Fruit fly (Drosophila melanogaster) whole organism, embryonic: Measurements from ENCODE around the gene CG32440.

Experiments used
- Abd-B ChIP-seq: fragments of 200-800 bp; sonication (Bioruptor generic); optimal IDR thresholded peaks from 2 replicates; lab custom pipeline; 2018; ENCODE audit warnings: missing biosample characterization, mild to moderate bottlenecking, missing genetic modification characterization, moderate library complexity
- Asciz ChIP-seq: fragments of 200-800 bp; sonication (Bioruptor generic); optimal IDR thresholded peaks from 2 replicates; lab custom pipeline; 2017; ENCODE audit warnings: missing biosample characterization, mild to moderate bottlenecking, missing genetic modification characterization, missing genetic modification reagents
- CG10147 ChIP-seq: fragments of 200-800 bp; sonication (Bioruptor generic); optimal IDR thresholded peaks from 2 replicates; lab custom pipeline; 2019; ENCODE audit warnings: missing biosample characterization, mild to moderate bottlenecking, missing genetic modification characterization, moderate library complexity
- CG10321 ChIP-seq: fragments of 200-800 bp; sonication (Bioruptor generic); IDR thresholded peaks from 2 replicates; pipeline ENCODE4 v1.3.6; 2022; ENCODE audit warnings: missing biosample characterization, missing genetic modification characterization
- CG10654 ChIP-seq: fragments of 200-800 bp; sonication (Bioruptor generic); optimal IDR thresholded peaks from 2 replicates; lab custom pipeline; 2016; ENCODE audit warnings: missing biosample characterization, missing genetic modification characterization
- CG12391 ChIP-seq: fragments of 200-800 bp; sonication (Bioruptor generic); optimal IDR thresholded peaks from 3 replicates; lab custom pipeline; 2018; ENCODE audit warnings: missing biosample characterization, mild to moderate bottlenecking, missing genetic modification characterization, moderate library complexity
- CG15479 ChIP-seq: fragments of 200-800 bp; sonication (Bioruptor generic); optimal IDR thresholded peaks from 3 replicates; lab custom pipeline; 2019; ENCODE audit warnings: missing biosample characterization, mild to moderate bottlenecking, missing genetic modification characterization, moderate library complexity
- CG16779 ChIP-seq: fragments of 200-800 bp; sonication (Bioruptor generic); IDR thresholded peaks from 2 replicates; pipeline ENCODE4 v1.3.6; 2022; ENCODE audit warnings: missing biosample characterization, missing genetic modification characterization
- CG17612 ChIP-seq: fragments of 200-800 bp; sonication (Bioruptor generic); IDR thresholded peaks from 2 replicates; pipeline ENCODE4 v1.3.6; 2022; ENCODE audit warnings: missing biosample characterization, missing genetic modification characterization
- CG1792 ChIP-seq: fragments of 200-800 bp; sonication (Bioruptor generic); optimal IDR thresholded peaks from 2 replicates; lab custom pipeline; 2016; ENCODE audit warnings: missing biosample characterization, missing genetic modification characterization
- CG18262 ChIP-seq: fragments of 200-800 bp; optimal IDR thresholded peaks from 3 replicates; lab custom pipeline; 2019; ENCODE audit warnings: missing biosample characterization, mild to moderate bottlenecking, missing genetic modification characterization, moderate library complexity
- CG2712 ChIP-seq: fragments of 200-800 bp; optimal IDR thresholded peaks from 3 replicates; lab custom pipeline; 2019; ENCODE audit warnings: missing biosample characterization, mild to moderate bottlenecking, missing genetic modification characterization, moderate library complexity
- CG30020 ChIP-seq: fragments of 200-800 bp; optimal IDR thresholded peaks from 2 replicates; lab custom pipeline; 2019; ENCODE audit warnings: missing biosample characterization, mild to moderate bottlenecking, missing genetic modification characterization, moderate library complexity
- CG34376 ChIP-seq: fragments of 200-800 bp; sonication (Bioruptor generic); optimal IDR thresholded peaks from 2 replicates; lab custom pipeline; 2018; ENCODE audit warnings: missing biosample characterization, mild to moderate bottlenecking, missing genetic modification characterization
- CG4282 ChIP-seq: fragments of 200-800 bp; sonication (Bioruptor generic); optimal IDR thresholded peaks from 2 replicates; lab custom pipeline; 2016; ENCODE audit warnings: missing biosample characterization, missing genetic modification characterization
- CG4707 ChIP-seq: fragments of 200-800 bp; sonication (Bioruptor generic); optimal IDR thresholded peaks from 2 replicates; lab custom pipeline; 2018; ENCODE audit warnings: missing biosample characterization, mild to moderate bottlenecking, missing genetic modification characterization, moderate library complexity
- CG5953 ChIP-seq: fragments of 200-800 bp; sonication (Bioruptor generic); IDR thresholded peaks from 2 replicates; pipeline ENCODE4 v1.3.6; 2022; ENCODE audit warnings: missing biosample characterization, missing genetic modification characterization
- CG6175 ChIP-seq: fragments of 200-800 bp; sonication (Bioruptor generic); IDR thresholded peaks from 3 replicates; pipeline ENCODE4 v1.3.6; 2022; ENCODE audit warnings: missing biosample characterization, missing genetic modification characterization
- CG7357 ChIP-seq: fragments of 200-800 bp; sonication (Bioruptor generic); IDR thresholded peaks from 3 replicates; pipeline ENCODE4 v1.3.6; 2022; ENCODE audit warnings: missing biosample characterization, missing genetic modification characterization
- CG9437 ChIP-seq: fragments of 200-800 bp; sonication (Bioruptor generic); optimal IDR thresholded peaks from 2 replicates; lab custom pipeline; 2018; ENCODE audit warnings: missing biosample characterization, mild to moderate bottlenecking, missing genetic modification characterization
- D ChIP-seq, 2 experiments: fragments of 200-800 bp in 1 of 2; fragments of >200 bp in 1 of 2; sonication (Bioruptor generic) in 1 of 2; optimal IDR thresholded peaks; 2 replicates in 1 of 2; 3 replicates in 1 of 2; lab custom pipeline; 2017; ENCODE audit warnings: mild to moderate bottlenecking in 1 of 2, missing biosample characterization in 1 of 2, missing genetic modification characterization in 1 of 2, missing genetic modification reagents in 1 of 2
- Dbx ChIP-seq: fragments of 200-800 bp; sonication (Bioruptor generic); IDR thresholded peaks from 3 replicates; pipeline ENCODE4 v1.3.6; 2022; ENCODE audit warnings: missing biosample characterization, missing genetic modification characterization
- Gug ChIP-seq: fragments of 200-800 bp; sonication (Bioruptor generic); IDR thresholded peaks from 4 replicates; pipeline ENCODE4 v1.3.6; 2022; ENCODE audit warnings: missing biosample characterization, missing genetic modification characterization
- HLHmδ ChIP-seq: fragments of 200-800 bp; sonication (Bioruptor generic); optimal IDR thresholded peaks from 2 replicates; lab custom pipeline; 2018; ENCODE audit warnings: missing biosample characterization, mild to moderate bottlenecking, missing genetic modification characterization, moderate library complexity
- HmgZ ChIP-seq: fragments of 200-800 bp; sonication (Bioruptor generic); optimal IDR thresholded peaks from 2 replicates; lab custom pipeline; 2018; ENCODE audit warnings: missing biosample characterization, mild to moderate bottlenecking, missing genetic modification characterization
- Hr3 ChIP-seq: fragments of 200-800 bp; sonication (Bioruptor generic); optimal IDR thresholded peaks from 3 replicates; lab custom pipeline; 2016; ENCODE audit warnings: missing biosample characterization, missing genetic modification characterization
- NC2β ChIP-seq: fragments of 200-800 bp; sonication (Bioruptor generic); optimal IDR thresholded peaks from 2 replicates; lab custom pipeline; 2016; ENCODE audit warnings: missing biosample characterization, missing genetic modification characterization
- Optix ChIP-seq: fragments of 200-800 bp; sonication (Bioruptor generic); IDR thresholded peaks from 3 replicates; pipeline ENCODE4 v1.3.6; 2022; ENCODE audit warnings: missing biosample characterization, missing genetic modification characterization
- Rx ChIP-seq: fragments of 200-800 bp; sonication (Bioruptor generic); IDR thresholded peaks from 2 replicates; pipeline ENCODE4 v1.3.6; 2022; ENCODE audit warnings: missing biosample characterization, missing genetic modification characterization
- Tbp ChIP-seq: fragments of >200 bp; optimal IDR thresholded peaks from 2 replicates; lab custom pipeline; 2018; ENCODE audit warnings: missing biosample characterization, missing genetic modification characterization
- ash1 ChIP-seq: fragments of 200-800 bp; sonication (Bioruptor generic); optimal IDR thresholded peaks from 2 replicates; lab custom pipeline; 2018; ENCODE audit warnings: missing biosample characterization, mild to moderate bottlenecking, missing genetic modification characterization
- ato ChIP-seq: fragments of 200-800 bp; sonication (Bioruptor generic); IDR thresholded peaks from 2 replicates; pipeline ENCODE4 v1.3.6; 2022; ENCODE audit warnings: missing biosample characterization, missing genetic modification characterization; ENCODE audit not compliant: partially characterized antibody
- bcd ChIP-seq: fragments of 200-800 bp; sonication (Bioruptor generic); optimal IDR thresholded peaks from 2 replicates; lab custom pipeline; 2017; ENCODE audit warnings: missing biosample characterization, mild to moderate bottlenecking, missing genetic modification characterization
- btn ChIP-seq: fragments of 200-800 bp; sonication (Bioruptor generic); optimal IDR thresholded peaks from 2 replicates; lab custom pipeline; 2016; ENCODE audit warnings: missing biosample characterization, missing genetic modification characterization
- chn ChIP-seq: fragments of 200-800 bp; sonication (Bioruptor generic); optimal IDR thresholded peaks from 2 replicates; lab custom pipeline; 2016; ENCODE audit warnings: missing biosample characterization, missing genetic modification characterization
- hkb ChIP-seq, 2 experiments: fragments of 200-800 bp in 1 of 2; fragments of >200 bp in 1 of 2; sonication (Bioruptor generic) in 1 of 2; IDR thresholded peaks in 1 of 2; optimal IDR thresholded peaks in 1 of 2; 2 replicates each; pipeline versions ENCODE4 v1.3.6 to Lab custom; 2017 to 2022; ENCODE audit warnings: missing biosample characterization in 1 of 2, missing genetic modification characterization in 1 of 2
- jigr1 ChIP-seq: fragments of 200-800 bp; sonication (Bioruptor generic); IDR thresholded peaks from 3 replicates; pipeline ENCODE4 v1.3.6; 2022; ENCODE audit warnings: missing biosample characterization, missing genetic modification characterization
- kah ChIP-seq: fragments of 200-800 bp; sonication (Bioruptor generic); optimal IDR thresholded peaks from 2 replicates; lab custom pipeline; 2018; ENCODE audit warnings: missing biosample characterization, mild to moderate bottlenecking, missing genetic modification characterization
- lilli ChIP-seq: fragments of 200-800 bp; sonication (Bioruptor generic); optimal IDR thresholded peaks from 3 replicates; lab custom pipeline; 2016; ENCODE audit warnings: missing biosample characterization, missing genetic modification characterization
- nau ChIP-seq: fragments of 200-800 bp; sonication (Bioruptor generic); optimal IDR thresholded peaks from 3 replicates; lab custom pipeline; 2017; ENCODE audit warnings: missing biosample characterization, mild to moderate bottlenecking, missing genetic modification characterization, missing genetic modification reagents
- nom ChIP-seq: fragments of 200-800 bp; sonication (Bioruptor generic); optimal IDR thresholded peaks from 2 replicates; lab custom pipeline; 2017; ENCODE audit warnings: missing biosample characterization, missing genetic modification characterization, mild to moderate bottlenecking, moderate library complexity, missing genetic modification reagents
- phol ChIP-seq: fragments of 200-800 bp; sonication (Bioruptor generic); optimal IDR thresholded peaks from 3 replicates; lab custom pipeline; 2018; ENCODE audit warnings: missing biosample characterization, mild to moderate bottlenecking, missing genetic modification characterization, moderate library complexity
- prd ChIP-seq, 3 experiments: fragments of >200 bp in 2 of 3; fragments of 200-800 bp in 1 of 3; sonication (Bioruptor generic) in 1 of 3; optimal IDR thresholded peaks in 2 of 3; IDR thresholded peaks in 1 of 3; 2 replicates in 2 of 3; 3 replicates in 1 of 3; pipeline versions ENCODE4 v1.3.6 to Lab custom; 2017 to 2022; ENCODE audit warnings: missing biosample characterization in 1 of 3, missing genetic modification characterization in 1 of 3
- pum ChIP-seq: fragments of 200-800 bp; sonication (Bioruptor generic); optimal IDR thresholded peaks from 2 replicates; lab custom pipeline; 2016; ENCODE audit warnings: missing biosample characterization, missing genetic modification characterization
- repo ChIP-seq: fragments of 200-800 bp; sonication (Bioruptor generic); optimal IDR thresholded peaks from 2 replicates; lab custom pipeline; 2016; ENCODE audit warnings: missing biosample characterization, missing genetic modification characterization
- ro ChIP-seq: fragments of 200-800 bp; sonication (Bioruptor generic); IDR thresholded peaks from 2 replicates; pipeline ENCODE4 v1.3.6; 2022; ENCODE audit warnings: missing biosample characterization, missing genetic modification characterization
- schlank ChIP-seq: fragments of 200-800 bp; sonication (Bioruptor generic); optimal IDR thresholded peaks from 2 replicates; lab custom pipeline; 2018; ENCODE audit warnings: missing biosample characterization, mild to moderate bottlenecking, missing genetic modification characterization
- stwl ChIP-seq: fragments of 200-800 bp; sonication (Bioruptor generic); optimal IDR thresholded peaks from 3 replicates; lab custom pipeline; 2018; ENCODE audit warnings: missing biosample characterization, mild to moderate bottlenecking, missing genetic modification characterization, moderate library complexity
- zfh2 ChIP-seq: fragments of 200-800 bp; sonication (Bioruptor generic); optimal IDR thresholded peaks from 2 replicates; lab custom pipeline; 2016; ENCODE audit warnings: missing biosample characterization, missing genetic modification characterization

CG32440 gene

dm6 chr3L:21347197-21347831, 12.7 kb upstream of the CG32440 start:
- peak; percentile 74 for TF ChIP-seq Asciz (GFP tag; lab: Kevin White, UChicago)
- peak; percentile 37; the same call in 1 of the 2 replicates for TF ChIP-seq Rx (GFP tag; lab: Robert Waterston, UW)
- no peak for TF ChIP-seq D (optimal IDR thresholded peaks at IDR 0.05; lab: Kevin White, UChicago)
- peak; percentile 34 for TF ChIP-seq D (GFP tag; optimal IDR thresholded peaks at IDR 0.05; lab: Kevin White, UChicago)
- TF ChIP-seq phol = peak; percentile 52
- no peak for TF ChIP-seq schlank (tag; lab: Kevin White, UChicago)
- TF ChIP-seq Dbx (GFP tag; lab: Robert Waterston, UW) = no peak
- peak; percentile 8; the same call in 1 of the 3 replicates for TF ChIP-seq Optix
- no peak for TF ChIP-seq CG5953
- no peak for TF ChIP-seq ash1
- no peak for TF ChIP-seq nom
- TF ChIP-seq Abd-B (GFP tag; lab: Kevin White, UChicago) = peak; percentile 4
- no peak for TF ChIP-seq btn (GFP tag; lab: Kevin White, UChicago)
- no peak for TF ChIP-seq jigr1 (GFP tag; lab: Robert Waterston, UW)
- TF ChIP-seq CG4282 (GFP tag; lab: Kevin White, UChicago) = no peak
- TF ChIP-seq CG18262 (tag; lab: Kevin White, UChicago) = peak; percentile 70
- no peak for TF ChIP-seq CG15479 (GFP tag; lab: Kevin White, UChicago)
- no peak for TF ChIP-seq CG10147 (GFP tag; lab: Kevin White, UChicago)
- no peak for TF ChIP-seq CG16779 (GFP tag; lab: Robert Waterston, UW)
- peak; percentile 49 for TF ChIP-seq bcd (GFP tag; lab: Kevin White, UChicago)
- TF ChIP-seq Tbp = no peak
- TF ChIP-seq CG34376 (GFP tag; lab: Kevin White, UChicago) = no peak
- no peak for TF ChIP-seq Gug (GFP tag; lab: Robert Waterston, UW)
- no peak for TF ChIP-seq CG10321 (GFP tag; lab: Robert Waterston, UW)
- no peak for TF ChIP-seq NC2β (GFP tag; lab: Kevin White, UChicago)
- no peak for TF ChIP-seq repo (GFP tag; lab: Kevin White, UChicago)
- TF ChIP-seq HLHmδ (GFP tag; lab: Kevin White, UChicago) = no peak
- peak; percentile 54 for TF ChIP-seq chn
- TF ChIP-seq prd (optimal IDR thresholded peaks at IDR 0.05; lab: Kevin White, UChicago) = no peak
- TF ChIP-seq prd (GFP tag; IDR thresholded peaks at IDR 0.05; lab: Robert Waterston, UW) = peak; percentile 44; the same call in 1 of the 3 replicates
- no peak for TF ChIP-seq CG17612
- no peak for TF ChIP-seq CG1792
- TF ChIP-seq zfh2 (GFP tag; lab: Kevin White, UChicago) = no peak
- peak; percentile 50 for TF ChIP-seq CG10654 (GFP tag; lab: Kevin White, UChicago)
- peak; percentile 34 for TF ChIP-seq CG2712 (tag; lab: Kevin White, UChicago)
- peak; percentile 53 for TF ChIP-seq CG9437
- TF ChIP-seq HmgZ (tag; lab: Kevin White, UChicago) = no peak
- peak; percentile 50 for TF ChIP-seq pum (GFP tag; lab: Kevin White, UChicago)
- peak; percentile 42 for TF ChIP-seq lilli (GFP tag; lab: Kevin White, UChicago)
- peak; percentile 46 for TF ChIP-seq CG12391
- TF ChIP-seq nau (GFP tag; lab: Kevin White, UChicago) = peak; percentile 15
- no peak for TF ChIP-seq kah
- TF ChIP-seq CG6175 (GFP tag; lab: Robert Waterston, UW) = no peak
- no peak for TF ChIP-seq ato (GFP tag; lab: Robert Waterston, UW)
- no peak for TF ChIP-seq stwl
- peak; percentile 31 for TF ChIP-seq Hr3
- no peak for TF ChIP-seq ro (GFP tag; lab: Robert Waterston, UW)
- no peak for TF ChIP-seq CG4707
- TF ChIP-seq CG7357 = no peak
- no peak for TF ChIP-seq CG30020 (tag; lab: Kevin White, UChicago)
- no peak for TF ChIP-seq hkb (optimal IDR thresholded peaks at IDR 0.05; lab: Kevin White, UChicago)
- peak; percentile 44; the same call in 1 of the 2 replicates for TF ChIP-seq hkb (GFP tag; IDR thresholded peaks at IDR 0.05; lab: Robert Waterston, UW)
